Fruit fly (Drosophila melanogaster) whole organism, embryonic: Measurements from ENCODE around the gene CG3662.

Source experiments
- B-H2 ChIP-seq: fragments of 200-800 bp; sonication (Bioruptor generic); optimal IDR thresholded peaks from 2 replicates; lab custom pipeline; 2018; ENCODE audit warnings: missing biosample characterization, mild to moderate bottlenecking, missing genetic modification characterization
- BtbVII ChIP-seq: fragments of 200-800 bp; sonication (Bioruptor generic); optimal IDR thresholded peaks from 3 replicates; lab custom pipeline; 2017; ENCODE audit warnings: missing biosample characterization, mild to moderate bottlenecking, missing genetic modification characterization
- CG10209 ChIP-seq: fragments of 200-800 bp; sonication (Bioruptor generic); optimal IDR thresholded peaks from 3 replicates; lab custom pipeline; 2017; ENCODE audit warnings: missing biosample characterization, mild to moderate bottlenecking, missing genetic modification characterization, missing genetic modification reagents
- CG10431 ChIP-seq: fragments of 200-800 bp; sonication (Bioruptor generic); optimal IDR thresholded peaks from 3 replicates; lab custom pipeline; 2018; ENCODE audit warnings: missing biosample characterization, mild to moderate bottlenecking, missing genetic modification characterization
- CG11723 ChIP-seq: fragments of 200-800 bp; sonication (Bioruptor generic); optimal IDR thresholded peaks from 2 replicates; lab custom pipeline; 2017; ENCODE audit warnings: missing biosample characterization, mild to moderate bottlenecking, missing genetic modification characterization
- CG13775 ChIP-seq: fragments of 200-800 bp; sonication (Bioruptor generic); optimal IDR thresholded peaks from 3 replicates; lab custom pipeline; 2017; ENCODE audit warnings: missing biosample characterization, mild to moderate bottlenecking, missing genetic modification characterization
- CG16863 ChIP-seq: fragments of 200-800 bp; sonication (Bioruptor generic); optimal IDR thresholded peaks from 3 replicates; lab custom pipeline; 2016; ENCODE audit warnings: missing biosample characterization, missing genetic modification characterization
- CG17385 ChIP-seq: fragments of 200-800 bp; sonication (Bioruptor generic); optimal IDR thresholded peaks from 3 replicates; lab custom pipeline; 2018; ENCODE audit warnings: missing biosample characterization, mild to moderate bottlenecking, missing genetic modification characterization
- CG17612 ChIP-seq: fragments of 200-800 bp; sonication (Bioruptor generic); IDR thresholded peaks from 2 replicates; pipeline ENCODE4 v1.3.6; 2022; ENCODE audit warnings: missing biosample characterization, missing genetic modification characterization
- CG17802 ChIP-seq: fragments of 200-800 bp; sonication (Bioruptor generic); optimal IDR thresholded peaks from 2 replicates; lab custom pipeline; 2018; ENCODE audit warnings: missing biosample characterization, mild to moderate bottlenecking, missing genetic modification characterization, moderate library complexity
- CG2678 ChIP-seq: fragments of 200-800 bp; sonication (Bioruptor generic); optimal IDR thresholded peaks from 3 replicates; lab custom pipeline; 2019; ENCODE audit warnings: missing biosample characterization, mild to moderate bottlenecking, missing genetic modification characterization, moderate library complexity
- CG32532 ChIP-seq: fragments of 200-800 bp; sonication (Bioruptor generic); IDR thresholded peaks from 2 replicates; pipeline ENCODE4 v1.3.6; 2022; ENCODE audit warnings: missing biosample characterization, missing genetic modification characterization
- CG3407 ChIP-seq: fragments of 200-800 bp; sonication (Bioruptor generic); optimal IDR thresholded peaks from 2 replicates; lab custom pipeline; 2018; ENCODE audit warnings: missing biosample characterization, mild to moderate bottlenecking, missing genetic modification characterization
- CG34224 ChIP-seq: fragments of 200-800 bp; sonication (Bioruptor generic); IDR thresholded peaks from 3 replicates; pipeline ENCODE4 v1.3.6; 2022; ENCODE audit warnings: missing biosample characterization, missing genetic modification characterization; ENCODE audit not compliant: partially characterized antibody
- CG4282 ChIP-seq: fragments of 200-800 bp; sonication (Bioruptor generic); optimal IDR thresholded peaks from 2 replicates; lab custom pipeline; 2016; ENCODE audit warnings: missing biosample characterization, missing genetic modification characterization
- CG4404 ChIP-seq: fragments of 200-800 bp; sonication (Bioruptor generic); IDR thresholded peaks from 2 replicates; pipeline ENCODE4 v1.3.6; 2022; ENCODE audit warnings: missing biosample characterization, missing genetic modification characterization
- CG7357 ChIP-seq: fragments of 200-800 bp; sonication (Bioruptor generic); IDR thresholded peaks from 3 replicates; pipeline ENCODE4 v1.3.6; 2022; ENCODE audit warnings: missing biosample characterization, missing genetic modification characterization
- CG7839 ChIP-seq: fragments of 200-800 bp; sonication (Bioruptor generic); optimal IDR thresholded peaks from 3 replicates; lab custom pipeline; 2018; ENCODE audit warnings: missing biosample characterization, mild to moderate bottlenecking, missing genetic modification characterization, moderate library complexity
- CG8281 ChIP-seq: fragments of 200-800 bp; sonication (Bioruptor generic); optimal IDR thresholded peaks from 2 replicates; lab custom pipeline; 2018; ENCODE audit warnings: missing biosample characterization, mild to moderate bottlenecking, missing genetic modification characterization, moderate library complexity
- CrebB ChIP-seq: fragments of 200-800 bp; sonication (Bioruptor generic); optimal IDR thresholded peaks from 3 replicates; lab custom pipeline; 2018; ENCODE audit warnings: missing biosample characterization, mild to moderate bottlenecking, missing genetic modification characterization
- Dbx ChIP-seq: fragments of 200-800 bp; sonication (Bioruptor generic); IDR thresholded peaks from 3 replicates; pipeline ENCODE4 v1.3.6; 2022; ENCODE audit warnings: missing biosample characterization, missing genetic modification characterization
- Dp ChIP-seq: fragments of 200-800 bp; sonication (Bioruptor generic); optimal IDR thresholded peaks from 2 replicates; lab custom pipeline; 2018; ENCODE audit warnings: missing biosample characterization, mild to moderate bottlenecking, missing genetic modification characterization, moderate library complexity
- Ets65A ChIP-seq: fragments of 200-800 bp; sonication (Bioruptor generic); peaks from one replicate; lab custom pipeline; 2016; ENCODE audit warnings: missing biosample characterization, missing genetic modification characterization
- Fer2 ChIP-seq: fragments of 200-800 bp; sonication (Bioruptor generic); optimal IDR thresholded peaks from 2 replicates; lab custom pipeline; 2018; ENCODE audit warnings: missing biosample characterization, mild to moderate bottlenecking, missing genetic modification characterization, moderate library complexity
- Lim3 ChIP-seq: fragments of 200-800 bp; sonication (Bioruptor generic); IDR thresholded peaks from 2 replicates; pipeline ENCODE4 v1.3.6; 2022; ENCODE audit warnings: missing biosample characterization, missing genetic modification characterization
- Mad ChIP-seq: fragments of 200-800 bp; sonication (Bioruptor generic); optimal IDR thresholded peaks from 2 replicates; lab custom pipeline; 2016; ENCODE audit warnings: missing biosample characterization, missing genetic modification characterization
- Neu2 ChIP-seq: fragments of 200-800 bp; sonication (Bioruptor generic); optimal IDR thresholded peaks from 3 replicates; lab custom pipeline; 2016; ENCODE audit warnings: missing biosample characterization, missing genetic modification characterization, borderline replicate concordance
- Sry-β ChIP-seq: fragments of 200-800 bp; sonication (Bioruptor generic); optimal IDR thresholded peaks from 2 replicates; lab custom pipeline; 2018; ENCODE audit warnings: missing biosample characterization, mild to moderate bottlenecking, missing genetic modification characterization, moderate library complexity
- Sry-δ ChIP-seq: fragments of 200-800 bp; sonication (Bioruptor generic); optimal IDR thresholded peaks from 2 replicates; lab custom pipeline; 2016; ENCODE audit warnings: missing biosample characterization, missing genetic modification characterization
- Stat92E ChIP-seq, 3 experiments: fragments of >200 bp in 2 of 3; fragments of 200-800 bp in 1 of 3; sonication (Bioruptor generic) in 1 of 3; optimal IDR thresholded peaks; 2 replicates each; lab custom pipeline; 2017 to 2019; ENCODE audit warnings: missing biosample characterization in 3 of 3, missing genetic modification characterization in 3 of 3, mild to moderate bottlenecking in 1 of 3, moderate library complexity in 1 of 3
- amos ChIP-seq: fragments of 200-800 bp; sonication (Bioruptor generic); IDR thresholded peaks from 2 replicates; pipeline ENCODE4 v1.3.6; 2022; ENCODE audit warnings: missing biosample characterization, missing genetic modification characterization; ENCODE audit not compliant: partially characterized antibody
- ase ChIP-seq: fragments of 200-800 bp; sonication (Bioruptor generic); IDR thresholded peaks from 3 replicates; pipeline ENCODE4 v1.3.6; 2022; ENCODE audit warnings: missing biosample characterization, missing genetic modification characterization
- az2 ChIP-seq: fragments of 200-800 bp; sonication (Bioruptor generic); optimal IDR thresholded peaks from 3 replicates; lab custom pipeline; 2016; ENCODE audit warnings: missing biosample characterization, missing genetic modification characterization
- chif ChIP-seq, 2 experiments: fragments of 200-800 bp; sonication (Bioruptor generic); optimal IDR thresholded peaks; 3 replicates each; lab custom pipeline; 2016; ENCODE audit warnings: missing biosample characterization in 2 of 2, missing genetic modification characterization in 2 of 2
- crol ChIP-seq: fragments of 200-800 bp; sonication (Bioruptor generic); IDR thresholded peaks from 2 replicates; pipeline ENCODE4 v1.3.6; 2022; ENCODE audit warnings: missing biosample characterization, missing genetic modification characterization
- en ChIP-seq: fragments of 200-800 bp; sonication (Bioruptor generic); optimal IDR thresholded peaks from 2 replicates; lab custom pipeline; 2016; ENCODE audit warnings: missing biosample characterization, missing genetic modification characterization
- fru ChIP-seq: fragments of >200 bp; optimal IDR thresholded peaks from 2 replicates; lab custom pipeline; 2017
- gcm ChIP-seq: fragments of 200-800 bp; sonication (Bioruptor generic); optimal IDR thresholded peaks from 2 replicates; lab custom pipeline; 2019; ENCODE audit warnings: missing biosample characterization, mild to moderate bottlenecking, missing genetic modification characterization, moderate library complexity
- ham ChIP-seq: fragments of 200-800 bp; sonication (Bioruptor generic); IDR thresholded peaks from 2 replicates; pipeline ENCODE4 v1.3.6; 2022; ENCODE audit warnings: missing biosample characterization, missing genetic modification characterization
- jumu ChIP-seq: fragments of 200-800 bp; sonication (Bioruptor generic); optimal IDR thresholded peaks from 3 replicates; lab custom pipeline; 2016; ENCODE audit warnings: missing biosample characterization, missing genetic modification characterization
- kni ChIP-seq: fragments of 200-800 bp; sonication (Bioruptor generic); optimal IDR thresholded peaks from 3 replicates; lab custom pipeline; 2017; ENCODE audit warnings: mild to moderate bottlenecking, missing biosample characterization, missing genetic modification reagents, missing genetic modification characterization
- lbe ChIP-seq: fragments of 200-800 bp; sonication (Bioruptor generic); optimal IDR thresholded peaks from 2 replicates; lab custom pipeline; 2016; ENCODE audit warnings: missing biosample characterization, mild to moderate bottlenecking, missing genetic modification characterization
- lola ChIP-seq, 3 experiments: fragments of >200 bp in 2 of 3; fragments of 200-800 bp in 1 of 3; sonication (Bioruptor generic) in 1 of 3; optimal IDR thresholded peaks; 2 replicates each; lab custom pipeline; 2017 to 2019; ENCODE audit warnings: missing biosample characterization in 3 of 3, missing genetic modification characterization in 3 of 3, mild to moderate bottlenecking in 1 of 3, moderate library complexity in 1 of 3
- mirr ChIP-seq: fragments of 200-800 bp; sonication (Bioruptor generic); optimal IDR thresholded peaks from 3 replicates; lab custom pipeline; 2018; ENCODE audit warnings: missing biosample characterization, mild to moderate bottlenecking, missing genetic modification characterization
- nmo ChIP-seq: fragments of 200-800 bp; sonication (Bioruptor generic); optimal IDR thresholded peaks from 2 replicates; lab custom pipeline; 2018; ENCODE audit warnings: missing biosample characterization, mild to moderate bottlenecking, missing genetic modification characterization, moderate library complexity
- onecut ChIP-seq: fragments of 200-800 bp; sonication (Bioruptor generic); IDR thresholded peaks from 2 replicates; pipeline ENCODE4 v1.3.6; 2022; ENCODE audit warnings: missing biosample characterization, missing genetic modification characterization
- rib ChIP-seq: fragments of 200-800 bp; sonication (Bioruptor generic); IDR thresholded peaks from 2 replicates; pipeline ENCODE4 v1.3.6; 2022; ENCODE audit warnings: missing biosample characterization, missing genetic modification characterization
- sim ChIP-seq: fragments of 200-800 bp; sonication (Bioruptor generic); IDR thresholded peaks from 2 replicates; pipeline ENCODE4 v1.3.6; 2022; ENCODE audit warnings: missing biosample characterization, missing genetic modification characterization
- so ChIP-seq: fragments of 200-800 bp; sonication (Bioruptor generic); IDR thresholded peaks from 3 replicates; pipeline ENCODE4 v1.3.6; 2022; ENCODE audit warnings: missing biosample characterization, missing genetic modification characterization
- ttk ChIP-seq: fragments of 200-800 bp; sonication (Bioruptor generic); IDR thresholded peaks from 2 replicates; pipeline ENCODE4 v2.1.2; 2022; ENCODE audit warnings: missing biosample characterization, missing genetic modification characterization
- zfh1 ChIP-seq: fragments of 200-800 bp; sonication (Bioruptor generic); IDR thresholded peaks from 3 replicates; pipeline ENCODE4 v1.3.6; 2022; ENCODE audit warnings: missing biosample characterization, missing genetic modification characterization

Gene CG3662

dm6 chr2L:825768-826263 is 4.7 kb downstream of the CG3662 start, which contains the start of the genes CG3862 and dock (continued):
- TF ChIP-seq CG7357 (GFP tag; lab: Robert Waterston, UW) (no peak), jumu (GFP tag; lab: Kevin White, UChicago) (peak; percentile 64), ham (GFP tag; lab: Robert Waterston, UW) (no peak), rib (GFP tag; lab: Robert Waterston, UW) (peak; percentile 39; the same call in 1 of the 2 replicates), CG10431 (GFP tag; lab: Kevin White, UChicago) (peak; percentile 38), BtbVII (GFP tag; lab: Kevin White, UChicago) (peak; percentile 67), fru (lab: Kevin White, UChicago) (no peak), CG17612 (GFP tag; lab: Robert Waterston, UW) (no peak), CG3407 (no peak), sim (GFP tag; lab: Robert Waterston, UW) (no peak), kni (peak; percentile 17), Dp (GFP tag; lab: Kevin White, UChicago) (peak; percentile 74), CG17802 (tag; lab: Kevin White, UChicago) (no peak), mirr (GFP tag; lab: Kevin White, UChicago) (peak; percentile 43), CG16863 (GFP tag; lab: Kevin White, UChicago) (no peak), CG7839 (peak; percentile 38), nmo (GFP tag; lab: Kevin White, UChicago) (peak; percentile 62), crol (GFP tag; lab: Robert Waterston, UW) (no peak), Dbx (peak; percentile 69), CrebB (tag; lab: Kevin White, UChicago) (no peak), CG10209 (GFP tag; lab: Kevin White, UChicago) (no peak), Neu2 (GFP tag; lab: Kevin White, UChicago) (no peak), B-H2 (GFP tag; lab: Kevin White, UChicago) (peak; percentile 50), en (GFP tag; lab: Kevin White, UChicago) (no peak), Sry-β (GFP tag; lab: Kevin White, UChicago) (peak; percentile 85), gcm (peak; percentile 39), Sry-δ (GFP tag; lab: Kevin White, UChicago) (peak; percentile 89), CG8281 (tag; lab: Kevin White, UChicago) (no peak), Stat92E (GFP tag; optimal IDR thresholded peaks at IDR 0.05; lab: Kevin White, UChicago) (peak in 1 of 3 experiments; percentile 68), az2 (GFP tag; lab: Kevin White, UChicago) (no peak), lola (GFP tag; optimal IDR thresholded peaks at IDR 0.05; lab: Kevin White, UChicago) (peak in 1 of 3 experiments; percentile 1), zfh1 (GFP tag; lab: Robert Waterston, UW) (peak; percentile 61; the same call in 1 of the 3 replicates), chif (GFP tag; optimal IDR thresholded peaks at IDR 0.05; lab: Kevin White, UChicago) (peak; percentile 7 to 28), Lim3 (no peak), amos (GFP tag; lab: Robert Waterston, UW) (peak; percentile 95), CG13775 (GFP tag; lab: Kevin White, UChicago) (peak; percentile 4), ase (GFP tag; lab: Robert Waterston, UW) (no peak), CG34224 (peak; percentile 96), CG4282 (GFP tag; lab: Kevin White, UChicago) (peak; percentile 34), Ets65A (peak; percentile 83), CG2678 (tag; lab: Kevin White, UChicago) (peak; percentile 53), CG11723 (no peak), onecut (GFP tag; lab: Robert Waterston, UW) (peak; percentile 44), lbe (GFP tag; lab: Kevin White, UChicago) (no peak), CG32532 (GFP tag; lab: Robert Waterston, UW) (peak; percentile 58), ttk (no peak), Mad (GFP tag; lab: Kevin White, UChicago) (no peak), CG17385 (GFP tag; lab: Kevin White, UChicago) (peak; percentile 21), so (GFP tag; lab: Robert Waterston, UW) (peak; percentile 13; the same call in 1 of the 3 replicates), CG4404 (GFP tag; lab: Robert Waterston, UW) (no peak), Fer2 (tag; lab: Kevin White, UChicago) (no peak)
